Fruit fly (Drosophila melanogaster): ENCODE data around the gene Bdbt.

The Bdbt gene

DNA sequence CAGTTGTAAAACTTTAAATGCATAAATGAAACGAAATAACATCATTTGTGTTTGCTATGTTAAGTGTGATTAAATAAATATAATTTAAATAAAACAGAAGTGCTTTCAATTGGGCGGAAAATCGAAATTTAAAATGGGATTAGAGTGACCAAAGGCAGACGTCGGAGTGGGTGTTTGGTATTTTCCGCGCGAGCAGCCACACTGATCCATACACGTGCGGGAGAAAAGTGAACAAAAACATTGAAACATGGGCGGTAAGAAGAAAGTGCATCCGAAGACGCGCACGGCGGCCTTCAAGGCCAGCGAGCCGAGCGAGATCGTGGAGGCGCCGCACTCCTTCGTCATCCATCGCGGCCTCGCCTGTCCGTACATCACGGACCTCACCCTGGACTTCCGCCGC, 2.6 kb downstream of the Bdbt start, which contains the start of gene ppan (continued):
- TF ChIP-seq kni (GFP tag; optimal IDR thresholded peaks at IDR 0.05) (no peak), caup (GFP tag; optimal IDR thresholded peaks at IDR 0.05; ENCODE audit: severe bottlenecking) (no peak), CG30403 (GFP tag; optimal IDR thresholded peaks at IDR 0.05) (no peak), ftz-f1 (GFP tag; optimal IDR thresholded peaks at IDR 0.05) (peak; percentile 66), Doc3 (GFP tag; IDR thresholded peaks at IDR 0.05; ENCODE audit: partially characterized antibody) (peak; percentile 41; the same call in 1 of the 3 replicates), CG4854 (GFP tag; optimal IDR thresholded peaks at IDR 0.05) (no peak), fd102C (GFP tag; optimal IDR thresholded peaks at IDR 0.05) (no peak), gce (GFP tag; IDR thresholded peaks at IDR 0.05) (no peak), CG10431 (GFP tag; optimal IDR thresholded peaks at IDR 0.05) (no peak), Oli (tag; optimal IDR thresholded peaks at IDR 0.05) (no peak), CG15011 (GFP tag; optimal IDR thresholded peaks at IDR 0.05) (no peak), hbn (GFP tag; IDR thresholded peaks at IDR 0.05; ENCODE audit: partially characterized antibody) (no peak), HLH4C (GFP tag; IDR thresholded peaks at IDR 0.05; ENCODE audit: partially characterized antibody) (peak; percentile 43; the same call in 1 of the 3 replicates), CG18619 (GFP tag; optimal IDR thresholded peaks at IDR 0.05) (no peak), CG15514 (GFP tag; optimal IDR thresholded peaks at IDR 0.05) (peak; percentile 66), Dll (GFP tag; IDR thresholded peaks at IDR 0.05; ENCODE audit: partially characterized antibody) (0 out of 4 replicates have a peak, but pooled peaks have one; percentile 34), gsb (GFP tag; IDR thresholded peaks at IDR 0.05) (no peak), zf30C (GFP tag; optimal IDR thresholded peaks at IDR 0.05) (no peak), Adf1 (GFP tag; IDR thresholded peaks at IDR 0.05) (no peak), CG32532 (GFP tag; IDR thresholded peaks at IDR 0.05) (no peak), CG6791 (GFP tag; IDR thresholded peaks at IDR 0.05; ENCODE audit: partially characterized antibody) (peak; percentile 50; the same call in 1 of the 3 replicates), CG2120 (GFP tag; optimal IDR thresholded peaks at IDR 0.05) (no peak), grau (tag; optimal IDR thresholded peaks at IDR 0.05) (no peak), Stat92E (GFP tag; optimal IDR thresholded peaks at IDR 0.05) (no peak), gsb-n (tag; optimal IDR thresholded peaks at IDR 0.05) (no peak), lilli (GFP tag; optimal IDR thresholded peaks at IDR 0.05) (no peak), oc (tag; optimal IDR thresholded peaks at IDR 0.05) (no peak), Elba2 (GFP tag; optimal IDR thresholded peaks at IDR 0.05) (no peak), CG8290 (GFP tag; optimal IDR thresholded peaks at IDR 0.05) (no peak), CG8290 (tag; optimal IDR thresholded peaks at IDR 0.05) (no peak), CG15269 (tag; optimal IDR thresholded peaks at IDR 0.05) (no peak), D19A (tag; optimal IDR thresholded peaks at IDR 0.05) (no peak), CG7271 (tag; optimal IDR thresholded peaks at IDR 0.05) (no peak), ara (GFP tag; IDR thresholded peaks at IDR 0.05) (no peak), Spps (tag; optimal IDR thresholded peaks at IDR 0.05) (no peak), CG11504 (tag; optimal IDR thresholded peaks at IDR 0.05) (no peak), CG1024 (GFP tag; IDR thresholded peaks at IDR 0.05) (no peak), CG16779 (GFP tag; IDR thresholded peaks at IDR 0.05) (no peak), en (GFP tag; optimal IDR thresholded peaks at IDR 0.05) (no peak), trem (tag; optimal IDR thresholded peaks at IDR 0.05) (peak; percentile 33), crol (GFP tag; IDR thresholded peaks at IDR 0.05) (no peak), bbx (GFP tag; IDR thresholded peaks at IDR 0.05; ENCODE audit: partially characterized antibody) (0 out of 2 replicates have a peak, but pooled peaks have one; percentile 31), her (GFP tag; optimal IDR thresholded peaks at IDR 0.05) (no peak), Hey (tag; optimal IDR thresholded peaks at IDR 0.05) (no peak), CG17612 (GFP tag; IDR thresholded peaks at IDR 0.05) (no peak), B-H2 (GFP tag; optimal IDR thresholded peaks at IDR 0.05) (no peak), eve (GFP tag; optimal IDR thresholded peaks at IDR 0.05) (no peak), tll (GFP tag; optimal IDR thresholded peaks at IDR 0.05) (no peak), Mad (GFP tag; optimal IDR thresholded peaks at IDR 0.05) (no peak), CG17385 (GFP tag; optimal IDR thresholded peaks at IDR 0.05) (no peak)
